Worm (Caenorhabditis elegans): ENCODE results near the gene gur-4.
"Not testable (repeated sequence)": the region's sequence is repeated elsewhere in the genome, so short reads cannot be mapped to it uniquely, and the experiment has no call there.

- not testable (repeated sequence) for TF ChIP-seq grh-1 (GFP tag; IDR thresholded peaks at IDR 0.05); pag-3 (tag; optimal IDR thresholded peaks at IDR 0.05; ENCODE audit: borderline replicate concordance, insufficient read depth)
- TF ChIP-seq ceh-82 (tag; optimal IDR thresholded peaks at IDR 0.05) (peak; percentile 3 to 59 (median 34)), ztf-11 (tag; optimal IDR thresholded peaks at IDR 0.05) (peak in 1 of 2 experiments; percentile 37)
Measured at ce11 chrII:14142098-14142554, 37.6 kb downstream of the gur-4 start, which contains the start of gene cacn-1.

Measured in whole organism, L1 larva.